Worm (Caenorhabditis elegans): ENCODE results near the gene srw-145.

srw-145 gene

DNA sequence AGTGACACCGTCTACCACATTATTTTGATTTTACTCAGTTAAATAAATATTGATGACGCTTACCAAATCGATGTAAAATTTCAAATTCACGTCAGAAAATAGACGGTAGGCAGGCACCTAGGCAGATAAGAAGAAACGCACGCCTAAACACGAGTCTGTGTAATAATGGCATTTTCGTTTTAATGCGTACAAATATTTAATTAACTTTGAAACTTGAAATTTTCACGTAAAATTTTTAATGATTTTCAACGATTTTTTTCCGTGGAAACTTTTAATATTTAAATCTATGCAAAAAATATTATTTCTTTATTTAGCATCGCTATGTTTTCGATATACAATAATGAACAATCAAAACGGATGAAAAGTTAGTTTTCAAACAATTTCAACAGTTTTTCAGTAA, 5.7 kb upstream of the srw-145 start, which contains the start of gene C06B3.16:
C06B3.16 (plus strand) TSS at position 301 of the 400 bp plus-strand sequence.
- TF ChIP-seq ceh-36 (tag; optimal IDR thresholded peaks at IDR 0.05) (no peak), pes-1 (GFP tag; IDR thresholded peaks at IDR 0.05) (no peak), scrt-1 (GFP tag; IDR thresholded peaks at IDR 0.05) (no peak), hmg-4 (GFP tag; optimal IDR thresholded peaks at IDR 0.05) (no peak), B0310.2 (tag; optimal IDR thresholded peaks at IDR 0.05) (no peak)

- TF ChIP-seq flt-1 (GFP tag; IDR thresholded peaks at IDR 0.05) (no peak), B0310.2 (tag; optimal IDR thresholded peaks at IDR 0.05) (no peak), hmg-4 (GFP tag; optimal IDR thresholded peaks at IDR 0.05) (no peak), sea-1 (GFP tag; conservative IDR thresholded peaks at IDR 0.05) (no peak), tra-4 (tag; optimal IDR thresholded peaks at IDR 0.05) (no peak), aly-1 (tag; optimal IDR thresholded peaks at IDR 0.05) (no peak), ceh-13 (GFP tag; optimal IDR thresholded peaks at IDR 0.05) (no peak), pes-1 (GFP tag; IDR thresholded peaks at IDR 0.05) (no peak)
Observed at ce11 chrV:13931952-13932351, 5.0 kb upstream of the srw-145 start.

ce11 chrV:13934545-13934944, 2.4 kb upstream of the srw-145 start, which contains the start of gene R10D12.1:
Gene R10D12.1 (minus strand): TSS chrV:13934645.
- TF ChIP-seq hnd-1 (tag; optimal IDR thresholded peaks at IDR 0.05) (no peak), ceh-36 (tag; optimal IDR thresholded peaks at IDR 0.05) (no peak), pes-1 (GFP tag; IDR thresholded peaks at IDR 0.05) (no peak), hmg-4 (GFP tag; optimal IDR thresholded peaks at IDR 0.05) (no peak)

- no peak for TF ChIP-seq ama-1 (optimal IDR thresholded peaks at IDR 0.05)
- no peak for TF ChIP-seq hnd-1 (tag; optimal IDR thresholded peaks at IDR 0.05)
- TF ChIP-seq ceh-13 (GFP tag; optimal IDR thresholded peaks at IDR 0.05) = no peak
- TF ChIP-seq scrt-1 (GFP tag; IDR thresholded peaks at IDR 0.05) = no peak
- no peak for TF ChIP-seq sea-1 (GFP tag; conservative IDR thresholded peaks at IDR 0.05)
- TF ChIP-seq hmg-4 (GFP tag; optimal IDR thresholded peaks at IDR 0.05) = no peak
- TF ChIP-seq F13C5.2 (tag; optimal IDR thresholded peaks at IDR 0.05) = no peak
- no peak for TF ChIP-seq ceh-36 (tag; optimal IDR thresholded peaks at IDR 0.05)
- no peak for TF ChIP-seq aly-1 (tag; optimal IDR thresholded peaks at IDR 0.05)
- no peak for TF ChIP-seq pes-1 (GFP tag; IDR thresholded peaks at IDR 0.05)
- TF ChIP-seq ets-7 (tag; optimal IDR thresholded peaks at IDR 0.05) = no peak
- TF ChIP-seq B0310.2 (tag; optimal IDR thresholded peaks at IDR 0.05) = no peak
- no peak for TF ChIP-seq flt-1 (GFP tag; IDR thresholded peaks at IDR 0.05)
Observed at ce11 chrV:13935423-13935822, 1.5 kb upstream of the srw-145 start.

- TF ChIP-seq hnd-1 (tag; optimal IDR thresholded peaks at IDR 0.05) (no peak), sea-1 (GFP tag; conservative IDR thresholded peaks at IDR 0.05) (no peak), ama-1 (optimal IDR thresholded peaks at IDR 0.05) (no peak), scrt-1 (GFP tag; IDR thresholded peaks at IDR 0.05) (no peak), aly-1 (tag; optimal IDR thresholded peaks at IDR 0.05) (no peak), B0310.2 (tag; optimal IDR thresholded peaks at IDR 0.05) (no peak), tbx-11 (GFP tag; IDR thresholded peaks at IDR 0.05) (no peak), hmg-4 (GFP tag; optimal IDR thresholded peaks at IDR 0.05) (no peak), ets-7 (tag; optimal IDR thresholded peaks at IDR 0.05) (no peak), hmbx-1 (tag; optimal IDR thresholded peaks at IDR 0.05) (no peak), flt-1 (GFP tag; IDR thresholded peaks at IDR 0.05) (no peak), ceh-36 (tag; optimal IDR thresholded peaks at IDR 0.05) (no peak), tbx-37 (GFP tag; conservative IDR thresholded peaks at IDR 0.05) (no peak), pes-1 (GFP tag; IDR thresholded peaks at IDR 0.05) (no peak), tra-4 (tag; optimal IDR thresholded peaks at IDR 0.05) (no peak), ceh-13 (GFP tag; optimal IDR thresholded peaks at IDR 0.05) (no peak), F13C5.2 (tag; optimal IDR thresholded peaks at IDR 0.05) (no peak)
Observed at ce11 chrV:13936052-13936451, 898 bp upstream of the srw-145 start.

ce11 chrV:13942082-13942481, 5.1 kb downstream of the srw-145 start, which contains the start of gene dpr-1:
Gene dpr-1 (minus strand): TSS chrV:13942182.
- TF ChIP-seq flt-1 (GFP tag; IDR thresholded peaks at IDR 0.05) = no peak
- no peak for TF ChIP-seq F13C5.2 (tag; optimal IDR thresholded peaks at IDR 0.05)
- no peak for TF ChIP-seq ceh-13 (GFP tag; optimal IDR thresholded peaks at IDR 0.05)
- TF ChIP-seq tbx-37 (GFP tag; conservative IDR thresholded peaks at IDR 0.05) = no peak
- TF ChIP-seq aly-1 (tag; optimal IDR thresholded peaks at IDR 0.05) = no peak
- no peak for TF ChIP-seq scrt-1 (GFP tag; IDR thresholded peaks at IDR 0.05)
- TF ChIP-seq hmbx-1 (tag; optimal IDR thresholded peaks at IDR 0.05) = no peak
- TF ChIP-seq B0310.2 (tag; optimal IDR thresholded peaks at IDR 0.05) = no peak
- no peak for TF ChIP-seq ceh-36 (tag; optimal IDR thresholded peaks at IDR 0.05)
- TF ChIP-seq pes-1 (GFP tag; IDR thresholded peaks at IDR 0.05) = no peak
- TF ChIP-seq ets-7 (tag; optimal IDR thresholded peaks at IDR 0.05) = no peak
- TF ChIP-seq tbx-11 (GFP tag; IDR thresholded peaks at IDR 0.05) = no peak
- TF ChIP-seq hnd-1 (tag; optimal IDR thresholded peaks at IDR 0.05) = no peak
- no peak for TF ChIP-seq tra-4 (tag; optimal IDR thresholded peaks at IDR 0.05)
- TF ChIP-seq hmg-4 (GFP tag; optimal IDR thresholded peaks at IDR 0.05) = no peak
- no peak for TF ChIP-seq sea-1 (GFP tag; conservative IDR thresholded peaks at IDR 0.05)

DNA sequence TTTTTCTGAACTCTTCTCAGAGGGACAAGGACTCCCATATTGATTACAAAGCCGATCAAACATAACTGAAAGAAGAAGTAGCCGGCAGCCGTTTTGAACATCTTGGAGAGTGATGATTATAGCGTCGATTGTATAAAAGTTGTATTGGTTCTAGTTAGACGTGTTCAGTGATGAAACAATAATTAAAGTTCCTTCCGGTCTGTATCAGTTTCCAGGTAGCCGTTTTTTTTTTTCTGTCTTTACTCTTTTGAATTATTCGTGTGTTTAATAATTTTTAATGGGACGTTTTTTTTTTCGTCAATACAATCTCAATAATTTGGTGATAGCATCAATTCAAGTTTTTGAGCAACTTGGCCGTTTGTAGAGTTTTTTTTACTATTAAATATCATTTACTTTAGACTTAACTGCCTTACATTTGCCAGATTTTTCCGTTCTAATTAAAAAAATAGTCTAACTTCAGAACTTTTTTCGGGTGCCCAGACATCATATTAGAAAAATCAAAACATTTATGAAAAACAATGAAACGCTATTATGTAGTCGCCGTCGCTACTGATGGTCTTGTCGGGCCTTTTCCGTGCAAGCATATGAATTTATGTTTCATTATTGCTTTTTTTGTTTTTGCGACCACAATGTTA, 9.6 kb downstream of the srw-145 start, which contains the start of the genes srx-10 and clec-226:
srx-10 (minus strand) TSS at position 101 of the 635 bp plus-strand sequence.
clec-226 (plus strand) TSS at position 585 of the 635 bp plus-strand sequence.
- no peak for TF ChIP-seq ceh-36 (tag; optimal IDR thresholded peaks at IDR 0.05)

- TF ChIP-seq hmbx-1 (tag; optimal IDR thresholded peaks at IDR 0.05) (no peak), F13C5.2 (tag; optimal IDR thresholded peaks at IDR 0.05) (no peak), ceh-36 (tag; optimal IDR thresholded peaks at IDR 0.05) (no peak), tra-4 (tag; optimal IDR thresholded peaks at IDR 0.05) (no peak), ets-7 (tag; optimal IDR thresholded peaks at IDR 0.05) (no peak), flt-1 (GFP tag; IDR thresholded peaks at IDR 0.05) (no peak), hnd-1 (tag; optimal IDR thresholded peaks at IDR 0.05) (no peak), scrt-1 (GFP tag; IDR thresholded peaks at IDR 0.05) (no peak), hmg-4 (GFP tag; optimal IDR thresholded peaks at IDR 0.05) (no peak), pes-1 (GFP tag; IDR thresholded peaks at IDR 0.05) (no peak), ama-1 (optimal IDR thresholded peaks at IDR 0.05) (no peak), aly-1 (tag; optimal IDR thresholded peaks at IDR 0.05) (no peak), sea-1 (GFP tag; conservative IDR thresholded peaks at IDR 0.05) (no peak), B0310.2 (tag; optimal IDR thresholded peaks at IDR 0.05) (no peak), ceh-13 (GFP tag; optimal IDR thresholded peaks at IDR 0.05) (no peak), tbx-11 (GFP tag; IDR thresholded peaks at IDR 0.05) (no peak), tbx-37 (GFP tag; conservative IDR thresholded peaks at IDR 0.05) (no peak)
Observed at ce11 chrV:13949010-13949409, 12.1 kb downstream of the srw-145 start, which contains the start of gene R10D12.6. Gene R10D12.6 (plus strand): TSS chrV:13949310.
